Worm (Caenorhabditis elegans) whole organism, L1 larva: ENCODE results near the gene bmk-1.

ENCODE experiments used
- C16A3.4 ChIP-seq: fragments of 150-350 bp; optimal IDR thresholded peaks from 2 replicates; lab custom pipeline; 2014; ENCODE audit warnings: missing biosample characterization, missing genetic modification characterization
- Y116A8C.19 ChIP-seq: sonication (generic microtip); optimal IDR thresholded peaks from 2 replicates; lab custom pipeline; 2016; ENCODE audit warnings: missing compliant biosample characterization, missing genetic modification characterization, borderline replicate concordance
- aha-1 ChIP-seq: fragments of 150-350 bp; optimal IDR thresholded peaks from 2 replicates; lab custom pipeline; 2014; ENCODE audit warnings: missing biosample characterization, missing genetic modification characterization
- alr-1 ChIP-seq: fragments of 200-800 bp; sonication (Bioruptor generic); optimal IDR thresholded peaks from 2 replicates; lab custom pipeline; 2018; ENCODE audit warnings: borderline replicate concordance, mild to moderate bottlenecking, missing genetic modification characterization, missing compliant biosample characterization
- blmp-1 ChIP-seq: fragments of 150-350 bp; optimal IDR thresholded peaks from 2 replicates; lab custom pipeline; 2014; ENCODE audit warnings: missing biosample characterization, missing genetic modification characterization
- ceh-63 ChIP-seq: fragments of 200-800 bp; sonication (Bioruptor generic); optimal IDR thresholded peaks from 2 replicates; lab custom pipeline; 2018; ENCODE audit warnings: mild to moderate bottlenecking, missing genetic modification characterization, missing compliant biosample characterization
- ceh-82 ChIP-seq, 3 experiments: fragments of 150-350 bp in 1 of 3; sonication (generic microtip) in 2 of 3; optimal IDR thresholded peaks; 2 replicates each; lab custom pipeline; 2014 to 2017; ENCODE audit warnings: missing biosample characterization in 3 of 3, missing genetic modification characterization in 3 of 3
- ceh-88 ChIP-seq: fragments of 200-800 bp; sonication (Bioruptor generic); IDR thresholded peaks from 2 replicates; pipeline ENCODE4 v1.3.6; 2022; ENCODE audit warnings: missing genetic modification characterization, missing compliant biosample characterization
- ces-1 ChIP-seq: fragments of 150-350 bp; optimal IDR thresholded peaks from 2 replicates; lab custom pipeline; 2014; ENCODE audit warnings: missing biosample characterization, missing genetic modification reagents, missing genetic modification characterization
- dpl-1 ChIP-seq, 3 experiments: fragments of 150-350 bp in 2 of 3; sonication (generic microtip) in 1 of 3; optimal IDR thresholded peaks; 2 replicates each; lab custom pipeline; 2014 to 2017; ENCODE audit warnings: missing biosample characterization in 3 of 3, missing genetic modification characterization in 3 of 3, missing genetic modification reagents in 3 of 3
- dsc-1 ChIP-seq: sonication (generic microtip); optimal IDR thresholded peaks from 2 replicates; lab custom pipeline; 2016; ENCODE audit warnings: mild to moderate bottlenecking, missing genetic modification characterization, missing compliant biosample characterization
- efl-1 ChIP-seq, 4 experiments: fragments of 150-350 bp; optimal IDR thresholded peaks in 3 of 4; peaks in 1 of 4; 1 replicate in 1 of 4; 2 replicates in 3 of 4; lab custom pipeline; 2014; ENCODE audit warnings: missing biosample characterization in 2 of 4, missing genetic modification characterization in 2 of 4, missing genetic modification reagents in 2 of 4
- elt-2 ChIP-seq: sonication (generic microtip); optimal IDR thresholded peaks from 2 replicates; lab custom pipeline; 2016; ENCODE audit warnings: missing genetic modification characterization, mild to moderate bottlenecking, inconsistent platforms, missing compliant biosample characterization, missing genetic modification reagents
- elt-3 ChIP-seq, 6 experiments: fragments of 150-350 bp in 1 of 6; sonication (generic microtip); optimal IDR thresholded peaks; 2 replicates each; lab custom pipeline; 2017 to 2018; ENCODE audit warnings: missing biosample characterization in 6 of 6, missing genetic modification characterization in 6 of 6, inconsistent platforms in 1 of 6
- fkh-8 ChIP-seq: sonication (generic microtip); optimal IDR thresholded peaks from 2 replicates; lab custom pipeline; 2016; ENCODE audit warnings: mild to moderate bottlenecking, missing genetic modification characterization, missing compliant biosample characterization
- fos-1 ChIP-seq: fragments of 150-350 bp; optimal IDR thresholded peaks from 2 replicates; lab custom pipeline; 2014; ENCODE audit warnings: missing biosample characterization, missing genetic modification characterization
- hlh-4 ChIP-seq: sonication (generic microtip); optimal IDR thresholded peaks from 2 replicates; lab custom pipeline; 2016; ENCODE audit warnings: mild to moderate bottlenecking, missing genetic modification characterization, missing compliant biosample characterization
- irx-1 ChIP-seq: sonication (generic microtip); optimal IDR thresholded peaks from 2 replicates; lab custom pipeline; 2016; ENCODE audit warnings: missing genetic modification characterization, missing compliant biosample characterization
- isw-1 ChIP-seq: fragments of 200-800 bp; sonication (Bioruptor generic); IDR thresholded peaks from 2 replicates; pipeline ENCODE4 v1.3.6; 2022; ENCODE audit warnings: missing genetic modification characterization, missing compliant biosample characterization
- jun-1 ChIP-seq: fragments of 150-350 bp; optimal IDR thresholded peaks from 2 replicates; lab custom pipeline; 2014; ENCODE audit warnings: missing biosample characterization, missing genetic modification reagents, missing genetic modification characterization
- lin-14 ChIP-seq: fragments of 200-800 bp; sonication (Bioruptor generic); optimal IDR thresholded peaks from 2 replicates; lab custom pipeline; 2018; ENCODE audit warnings: mild to moderate bottlenecking, missing genetic modification characterization, moderate library complexity, missing compliant biosample characterization
- lin-39 ChIP-seq: fragments of 150-350 bp; optimal IDR thresholded peaks from 2 replicates; lab custom pipeline; 2014; ENCODE audit warnings: missing biosample characterization, missing genetic modification reagents, missing genetic modification characterization
- lir-3 ChIP-seq: sonication (generic microtip); optimal IDR thresholded peaks from 2 replicates; lab custom pipeline; 2016; ENCODE audit warnings: mild to moderate bottlenecking, missing genetic modification characterization, moderate library complexity, missing compliant biosample characterization; ENCODE audit not compliant: poor library complexity
- lsy-2 ChIP-seq, 2 experiments: fragments of 150-350 bp; optimal IDR thresholded peaks; 2 replicates each; lab custom pipeline; 2014; ENCODE audit warnings: missing biosample characterization in 2 of 2, missing genetic modification characterization in 2 of 2
- mdl-1 ChIP-seq, 2 experiments: fragments of 150-350 bp; optimal IDR thresholded peaks; 2 replicates each; lab custom pipeline; 2014 to 2017; ENCODE audit warnings: missing biosample characterization in 2 of 2, missing genetic modification characterization in 2 of 2, inconsistent platforms in 1 of 2
- mef-2 ChIP-seq: fragments of 150-350 bp; optimal IDR thresholded peaks from 2 replicates; lab custom pipeline; 2014; ENCODE audit warnings: missing biosample characterization, missing genetic modification characterization
- mep-1 ChIP-seq: fragments of 150-350 bp; optimal IDR thresholded peaks from 2 replicates; lab custom pipeline; 2014; ENCODE audit warnings: missing biosample characterization, missing genetic modification characterization
- nhr-11 ChIP-seq: fragments of 150-350 bp; optimal IDR thresholded peaks from 2 replicates; lab custom pipeline; 2014; ENCODE audit warnings: missing biosample characterization, missing genetic modification characterization
- nhr-19 ChIP-seq: fragments of 200-800 bp; sonication (Bioruptor generic); conservative IDR thresholded peaks from 2 replicates; pipeline ENCODE4 v1.3.6; 2022; ENCODE audit warnings: missing genetic modification characterization, missing compliant biosample characterization
- nhr-20 ChIP-seq: sonication (generic microtip); optimal IDR thresholded peaks from 2 replicates; lab custom pipeline; 2016; ENCODE audit warnings: mild to moderate bottlenecking, missing genetic modification characterization, missing compliant biosample characterization
- nhr-28 ChIP-seq: fragments of 150-350 bp; optimal IDR thresholded peaks from 2 replicates; lab custom pipeline; 2014; ENCODE audit warnings: missing biosample characterization, missing genetic modification characterization
- nhr-47 ChIP-seq: sonication (generic microtip); optimal IDR thresholded peaks from 2 replicates; lab custom pipeline; 2016; ENCODE audit warnings: mild to moderate bottlenecking, missing genetic modification characterization, moderate library complexity, missing compliant biosample characterization
- nhr-84 ChIP-seq: sonication (generic microtip); optimal IDR thresholded peaks from 2 replicates; lab custom pipeline; 2017; ENCODE audit warnings: missing biosample characterization, missing genetic modification characterization
- nhr-90 ChIP-seq: sonication (generic microtip); optimal IDR thresholded peaks from 2 replicates; lab custom pipeline; 2016; ENCODE audit warnings: mild to moderate bottlenecking, missing genetic modification characterization, missing compliant biosample characterization; ENCODE audit not compliant: poor library complexity
- pag-3 ChIP-seq: sonication (generic microtip); optimal IDR thresholded peaks from 2 replicates; lab custom pipeline; 2017; ENCODE audit warnings: missing genetic modification characterization, mild to moderate bottlenecking, missing compliant biosample characterization, antibody characterized with exemption, borderline replicate concordance; ENCODE audit not compliant: insufficient read depth
- pax-3 ChIP-seq: fragments of 200-800 bp; sonication (Bioruptor generic); optimal IDR thresholded peaks from 2 replicates; lab custom pipeline; 2018; ENCODE audit warnings: mild to moderate bottlenecking, missing genetic modification characterization, moderate library complexity, missing compliant biosample characterization
- rnt-1 ChIP-seq: sonication (generic microtip); optimal IDR thresholded peaks from 2 replicates; lab custom pipeline; 2016; ENCODE audit warnings: mild to moderate bottlenecking, missing genetic modification characterization, moderate library complexity, missing compliant biosample characterization
- skn-1 ChIP-seq: fragments of 150-350 bp; optimal IDR thresholded peaks from 2 replicates; lab custom pipeline; 2014; ENCODE audit warnings: missing biosample characterization, missing genetic modification characterization
- snpc-4 ChIP-seq: fragments of 150-350 bp; optimal IDR thresholded peaks from 2 replicates; lab custom pipeline; 2014; ENCODE audit warnings: missing biosample characterization, missing genetic modification characterization
- snu-23 ChIP-seq: sonication (generic microtip); optimal IDR thresholded peaks from 2 replicates; lab custom pipeline; 2016; ENCODE audit warnings: missing genetic modification characterization, missing compliant biosample characterization
- sox-4 ChIP-seq: sonication (generic microtip); optimal IDR thresholded peaks from 2 replicates; lab custom pipeline; 2016; ENCODE audit warnings: missing genetic modification characterization, missing compliant biosample characterization
- swsn-7 ChIP-seq: sonication (generic microtip); optimal IDR thresholded peaks from 2 replicates; lab custom pipeline; 2016; ENCODE audit warnings: missing genetic modification characterization, missing compliant biosample characterization
- tbx-2 ChIP-seq: sonication (generic microtip); optimal IDR thresholded peaks from 2 replicates; lab custom pipeline; 2016; ENCODE audit warnings: missing genetic modification characterization, missing compliant biosample characterization
- unc-130 ChIP-seq: fragments of 150-350 bp; optimal IDR thresholded peaks from 2 replicates; lab custom pipeline; 2017; ENCODE audit warnings: missing biosample characterization, missing genetic modification characterization, inconsistent platforms
- unc-62 ChIP-seq: fragments of 150-350 bp; optimal IDR thresholded peaks from 2 replicates; lab custom pipeline; 2014; ENCODE audit warnings: missing biosample characterization, missing genetic modification reagents, missing genetic modification characterization
- unc-86 ChIP-seq: sonication (generic microtip); optimal IDR thresholded peaks from 2 replicates; lab custom pipeline; 2016; ENCODE audit warnings: missing genetic modification characterization, missing compliant biosample characterization
- vab-15 ChIP-seq: sonication (generic microtip); optimal IDR thresholded peaks from 2 replicates; lab custom pipeline; 2017; ENCODE audit warnings: missing genotype, mild to moderate bottlenecking, missing genetic modification characterization, missing compliant biosample characterization
- xbp-1 ChIP-seq: sonication (generic microtip); optimal IDR thresholded peaks from 2 replicates; lab custom pipeline; 2016; ENCODE audit warnings: missing genetic modification characterization, missing compliant biosample characterization
- zag-1 ChIP-seq: fragments of 150-350 bp; optimal IDR thresholded peaks from 2 replicates; lab custom pipeline; 2014; ENCODE audit warnings: missing biosample characterization, missing genetic modification characterization
- zip-4 ChIP-seq: fragments of 200-800 bp; sonication (Bioruptor generic); optimal IDR thresholded peaks from 2 replicates; lab custom pipeline; 2018; ENCODE audit warnings: mild to moderate bottlenecking, missing genetic modification characterization, moderate library complexity, missing compliant biosample characterization
- ztf-4 ChIP-seq: fragments of 150-350 bp; optimal IDR thresholded peaks from 2 replicates; lab custom pipeline; 2014; ENCODE audit warnings: missing biosample characterization, missing genetic modification characterization

The bmk-1 gene

ce11 chrV:14424958-14425492, 31.8 kb downstream of the bmk-1 start, which contains the start of gene rrsr-1:
rrsr-1 (minus strand) TSS chrV:14425008.
- TF ChIP-seq nhr-20 (tag; lab: Kevin White, UChicago) (peak; percentile 47), blmp-1 (tag; lab: Kevin White, UChicago) (peak; percentile 21), alr-1 (tag; lab: Kevin White, UChicago) (no peak), lin-39 (tag; lab: Kevin White, UChicago) (peak; percentile 6), nhr-47 (tag; lab: Kevin White, UChicago) (peak; percentile 68), lsy-2 (tag; optimal IDR thresholded peaks at IDR 0.05; lab: Kevin White, UChicago) (peak in 1 of 2 experiments; percentile 40), skn-1 (tag; lab: Kevin White, UChicago) (peak; percentile 74), nhr-28 (tag; lab: Kevin White, UChicago) (no peak), xbp-1 (tag; lab: Kevin White, UChicago) (peak; percentile 49), unc-130 (tag; lab: Kevin White, UChicago) (peak; percentile 75), jun-1 (tag; lab: Kevin White, UChicago) (no peak), elt-3 (tag; optimal IDR thresholded peaks at IDR 0.05; lab: Kevin White, UChicago) (no peak), dpl-1 (GFP tag; optimal IDR thresholded peaks at IDR 0.05; lab: Kevin White, UChicago) (peak; percentile 35 to 47 (median 41)), sox-4 (tag; lab: Kevin White, UChicago) (peak; percentile 15), swsn-7 (tag; lab: Kevin White, UChicago) (peak; percentile 64), tbx-2 (tag; lab: Kevin White, UChicago) (peak; percentile 42), zip-4 (GFP tag; lab: Kevin White, UChicago) (no peak), lir-3 (tag; lab: Kevin White, UChicago) (peak; percentile 15), mdl-1 (tag; optimal IDR thresholded peaks at IDR 0.05; lab: Kevin White, UChicago) (no peak), C16A3.4 (tag; lab: Kevin White, UChicago) (peak; percentile 23), elt-2 (tag; lab: Kevin White, UChicago) (no peak), dsc-1 (tag; lab: Kevin White, UChicago) (peak; percentile 36), vab-15 (tag; lab: Kevin White, UChicago) (no peak), hlh-4 (tag; lab: Kevin White, UChicago) (no peak), lin-14 (no peak), zag-1 (no peak), fos-1 (tag; lab: Kevin White, UChicago) (no peak), ceh-88 (GFP tag; lab: Robert Waterston, UW) (no peak), nhr-84 (no peak), pag-3 (tag; lab: Kevin White, UChicago) (no peak), unc-86 (tag; lab: Kevin White, UChicago) (peak; percentile 19), isw-1 (GFP tag; lab: Robert Waterston, UW) (peak; percentile 3; the same call in 1 of the 2 replicates), nhr-90 (peak; percentile 60), nhr-19 (GFP tag; lab: Robert Waterston, UW) (peak; percentile 42), ceh-63 (GFP tag; lab: Kevin White, UChicago) (no peak), Y116A8C.19 (tag; lab: Kevin White, UChicago) (no peak), pax-3 (tag; lab: Kevin White, UChicago) (peak; percentile 25), fkh-8 (no peak), ces-1 (GFP tag; lab: Kevin White, UChicago) (no peak), mef-2 (no peak), aha-1 (tag; lab: Kevin White, UChicago) (no peak), ceh-82 (tag; optimal IDR thresholded peaks at IDR 0.05; lab: Kevin White, UChicago) (peak in 2 of 3 experiments; percentile 20 to 34), mep-1 (tag; lab: Kevin White, UChicago) (no peak), snpc-4 (tag; lab: Kevin White, UChicago) (peak; percentile 57), unc-62 (GFP tag; lab: Kevin White, UChicago) (no peak), snu-23 (GFP tag; lab: Kevin White, UChicago) (no peak), ztf-4 (tag; lab: Kevin White, UChicago) (no peak), efl-1 (optimal IDR thresholded peaks at IDR 0.05; lab: Kevin White, UChicago) (peak; percentile 49 to 58), efl-1 (GFP tag; optimal IDR thresholded peaks at IDR 0.05 in 1 of 2; lab: Kevin White, UChicago) (peak; percentile 32 to 96), rnt-1 (tag; lab: Kevin White, UChicago) (peak; percentile 78), irx-1 (tag; lab: Kevin White, UChicago) (peak; percentile 29), nhr-11 (tag; lab: Kevin White, UChicago) (peak; percentile 2)
